Fruit fly (Drosophila melanogaster): ENCODE data around the gene Hsp26.

DNA sequence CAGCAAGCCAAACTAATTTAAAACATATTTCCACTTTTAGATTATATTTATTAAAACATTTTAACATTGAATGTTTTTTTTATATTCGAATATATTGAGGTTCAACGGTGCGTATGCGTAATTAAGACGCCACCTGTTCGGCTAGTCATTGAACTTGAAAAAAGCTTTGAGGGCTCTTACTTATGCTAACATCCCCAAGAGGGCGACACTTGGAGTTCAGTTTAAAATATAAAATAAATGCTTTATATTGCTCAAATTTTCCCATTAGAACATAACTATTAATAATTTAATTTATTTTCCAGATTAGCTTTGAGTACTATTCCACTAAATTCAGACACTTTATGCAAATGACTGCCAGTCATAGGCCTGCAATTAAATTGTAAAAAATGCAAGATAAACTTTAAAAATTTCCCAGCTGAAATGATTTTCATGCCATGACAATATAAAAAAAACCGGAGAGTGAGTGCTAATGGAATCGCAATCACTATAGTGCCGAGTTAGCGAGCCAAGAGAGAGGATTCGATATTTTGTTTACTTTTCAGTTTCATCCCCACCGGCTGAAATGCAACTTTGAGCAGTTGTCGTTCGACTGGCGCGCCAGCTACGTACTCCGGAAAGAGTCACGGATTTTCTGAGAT is 43.4 kb downstream of the Hsp26 start, which contains the start of gene PGRP-LA:
- TF ChIP-seq Lim3 (GFP tag; IDR thresholded peaks at IDR 0.05) = no peak
- no peak for TF ChIP-seq MESR4 (GFP tag; optimal IDR thresholded peaks at IDR 0.05)
- TF ChIP-seq vnd (GFP tag; IDR thresholded peaks at IDR 0.05; ENCODE audit: partially characterized antibody) = no peak
- TF ChIP-seq stc (GFP tag; IDR thresholded peaks at IDR 0.05) = no peak
- TF ChIP-seq cas (GFP tag; IDR thresholded peaks at IDR 0.05) = no peak
- no peak for TF ChIP-seq Ets97D (GFP tag; optimal IDR thresholded peaks at IDR 0.05)
